Worm (Caenorhabditis elegans) whole organism, L2 larva: ENCODE results near the gene daf-5.
"Not testable (repeated sequence)": the region's sequence is repeated elsewhere in the genome, so short reads cannot be mapped to it uniquely, and the experiment has no call there.

Experiments
- C34F6.9 ChIP-seq: fragments of 150-350 bp; optimal IDR thresholded peaks from 2 replicates; lab custom pipeline; 2014; ENCODE audit warnings: missing biosample characterization, missing genetic modification characterization
- F13H6.1 ChIP-seq: sonication (generic microtip); optimal IDR thresholded peaks from 2 replicates; lab custom pipeline; 2016; ENCODE audit warnings: missing genetic modification characterization, missing compliant biosample characterization
- R02D3.7 ChIP-seq: fragments of 150-350 bp; optimal IDR thresholded peaks from 2 replicates; lab custom pipeline; 2014; ENCODE audit warnings: missing biosample characterization, missing genetic modification characterization
- Y55F3AM.14 ChIP-seq: fragments of 200-800 bp; sonication (Bioruptor generic); optimal IDR thresholded peaks from 2 replicates; lab custom pipeline; 2018; ENCODE audit warnings: mild to moderate bottlenecking, missing genetic modification characterization, missing compliant biosample characterization
- ZK546.5 ChIP-seq: sonication (generic microtip); optimal IDR thresholded peaks from 2 replicates; lab custom pipeline; 2017; ENCODE audit warnings: missing biosample characterization, missing genetic modification characterization
- ama-1 ChIP-seq: fragments of 150-350 bp; optimal IDR thresholded peaks from 2 replicates; lab custom pipeline; 2018; ENCODE audit warnings: inconsistent platforms
- blmp-1 ChIP-seq: sonication (generic microtip); optimal IDR thresholded peaks from 2 replicates; lab custom pipeline; 2017; ENCODE audit warnings: missing genetic modification characterization, mild to moderate bottlenecking, missing compliant biosample characterization, antibody characterized with exemption, moderate library complexity; ENCODE audit not compliant: insufficient read depth
- ceh-16 ChIP-seq: fragments of 150-350 bp; optimal IDR thresholded peaks from 2 replicates; lab custom pipeline; 2014; ENCODE audit warnings: missing biosample characterization, missing genetic modification characterization
- ceh-82 ChIP-seq: fragments of 150-350 bp; optimal IDR thresholded peaks from 2 replicates; lab custom pipeline; 2014; ENCODE audit warnings: missing biosample characterization, missing genetic modification characterization
- crh-2 ChIP-seq: sonication (generic microtip); optimal IDR thresholded peaks from 2 replicates; lab custom pipeline; 2017; ENCODE audit warnings: missing biosample characterization, missing genetic modification characterization
- dmd-4 ChIP-seq: sonication (generic microtip); optimal IDR thresholded peaks from 2 replicates; lab custom pipeline; 2017; ENCODE audit warnings: missing biosample characterization, missing genetic modification characterization
- egl-27 ChIP-seq: sonication (generic microtip); optimal IDR thresholded peaks from 3 replicates; lab custom pipeline; 2017; ENCODE audit warnings: missing biosample characterization, missing genetic modification reagents, missing genetic modification characterization
- elt-1 ChIP-seq: fragments of 150-350 bp; optimal IDR thresholded peaks from 2 replicates; lab custom pipeline; 2014; ENCODE audit warnings: missing biosample characterization, missing genetic modification characterization
- elt-3 ChIP-seq: sonication (generic microtip); optimal IDR thresholded peaks from 2 replicates; lab custom pipeline; 2017; ENCODE audit warnings: missing biosample characterization, missing genetic modification characterization
- fos-1 ChIP-seq: fragments of 150-350 bp; optimal IDR thresholded peaks from 2 replicates; lab custom pipeline; 2014; ENCODE audit warnings: missing biosample characterization, missing genetic modification characterization
- gmeb-1 ChIP-seq: fragments of 150-350 bp; optimal IDR thresholded peaks from 2 replicates; lab custom pipeline; 2014; ENCODE audit warnings: missing biosample characterization, missing genetic modification characterization
- lin-11 ChIP-seq: fragments of 150-350 bp; sonication (generic microtip); optimal IDR thresholded peaks from 2 replicates; lab custom pipeline; 2014; ENCODE audit warnings: missing biosample characterization, missing genetic modification characterization, inconsistent platforms, mixed read lengths
- lin-13 ChIP-seq: fragments of 150-350 bp; optimal IDR thresholded peaks from 2 replicates; lab custom pipeline; 2014; ENCODE audit warnings: missing biosample characterization, missing genetic modification reagents, missing genetic modification characterization
- lsy-2 ChIP-seq, 2 experiments: fragments of 150-350 bp in 1 of 2; sonication (generic microtip) in 1 of 2; optimal IDR thresholded peaks; 2 replicates each; lab custom pipeline; 2014 to 2017; ENCODE audit warnings: missing biosample characterization in 2 of 2, missing genetic modification characterization in 2 of 2
- mab-5 ChIP-seq: fragments of 150-350 bp; optimal IDR thresholded peaks from 2 replicates; lab custom pipeline; 2014; ENCODE audit warnings: missing biosample characterization, missing genetic modification characterization
- mbf-1 ChIP-seq: sonication (generic microtip); optimal IDR thresholded peaks from 2 replicates; lab custom pipeline; 2017; ENCODE audit warnings: missing biosample characterization, missing genetic modification characterization
- mdl-1 ChIP-seq, 2 experiments: fragments of 150-350 bp in 1 of 2; sonication (generic microtip) in 1 of 2; optimal IDR thresholded peaks; 2 replicates each; lab custom pipeline; 2017; ENCODE audit warnings: missing biosample characterization in 2 of 2, missing genetic modification characterization in 2 of 2
- nhr-10 ChIP-seq: sonication (generic microtip); optimal IDR thresholded peaks from 2 replicates; lab custom pipeline; 2017; ENCODE audit warnings: missing biosample characterization, missing genetic modification characterization
- nhr-11 ChIP-seq: fragments of 150-350 bp; optimal IDR thresholded peaks from 2 replicates; lab custom pipeline; 2014; ENCODE audit warnings: missing biosample characterization, missing genetic modification characterization
- nhr-12 ChIP-seq: fragments of 150-350 bp; optimal IDR thresholded peaks from 2 replicates; lab custom pipeline; 2014; ENCODE audit warnings: missing biosample characterization, missing genetic modification characterization
- nhr-129 ChIP-seq: fragments of 150-350 bp; optimal IDR thresholded peaks from 2 replicates; lab custom pipeline; 2014; ENCODE audit warnings: missing biosample characterization, missing genetic modification characterization
- nhr-21 ChIP-seq: fragments of 150-350 bp; optimal IDR thresholded peaks from 2 replicates; lab custom pipeline; 2014; ENCODE audit warnings: missing biosample characterization, missing genetic modification characterization
- nhr-23 ChIP-seq: fragments of 150-350 bp; optimal IDR thresholded peaks from 2 replicates; lab custom pipeline; 2014; ENCODE audit warnings: missing biosample characterization, missing genetic modification reagents, missing genetic modification characterization
- nhr-237 ChIP-seq: fragments of 150-350 bp; optimal IDR thresholded peaks from 2 replicates; lab custom pipeline; 2014; ENCODE audit warnings: missing biosample characterization, missing genetic modification characterization
- nhr-25 ChIP-seq: fragments of 150-350 bp; sonication (generic microtip); optimal IDR thresholded peaks from 3 replicates; lab custom pipeline; 2014; ENCODE audit warnings: missing biosample characterization, missing genetic modification characterization
- nhr-77 ChIP-seq: fragments of 150-350 bp; optimal IDR thresholded peaks from 2 replicates; lab custom pipeline; 2014; ENCODE audit warnings: missing biosample characterization, missing genetic modification characterization
- skn-1 ChIP-seq: sonication (generic microtip); optimal IDR thresholded peaks from 2 replicates; lab custom pipeline; 2017; ENCODE audit warnings: missing biosample characterization, missing genetic modification characterization
- sma-3 ChIP-seq: sonication (generic microtip); optimal IDR thresholded peaks from 2 replicates; lab custom pipeline; 2016; ENCODE audit warnings: missing genetic modification reagents, missing genetic modification characterization, missing compliant biosample characterization
- sma-9 ChIP-seq, 2 experiments: fragments of 150-350 bp in 1 of 2; sonication (generic microtip) in 1 of 2; optimal IDR thresholded peaks; 2 replicates each; lab custom pipeline; 2014 to 2016; ENCODE audit warnings: missing genetic modification characterization in 2 of 2, mild to moderate bottlenecking in 1 of 2, missing biosample characterization in 1 of 2, missing compliant biosample characterization in 1 of 2, missing genetic modification reagents in 1 of 2, moderate library complexity in 1 of 2
- snpc-4 ChIP-seq: fragments of 150-350 bp; optimal IDR thresholded peaks from 2 replicates; lab custom pipeline; 2014; ENCODE audit warnings: missing biosample characterization, missing genetic modification characterization
- unc-39 ChIP-seq: fragments of 150-350 bp; optimal IDR thresholded peaks from 2 replicates; lab custom pipeline; 2014; ENCODE audit warnings: missing biosample characterization, missing genetic modification characterization
- unc-55 ChIP-seq: fragments of 150-350 bp; sonication (generic microtip); optimal IDR thresholded peaks from 3 replicates; lab custom pipeline; 2014; ENCODE audit warnings: missing biosample characterization, missing genetic modification reagents, missing genetic modification characterization
- unc-62 ChIP-seq: fragments of 150-350 bp; optimal IDR thresholded peaks from 2 replicates; lab custom pipeline; 2014; ENCODE audit warnings: missing biosample characterization, missing genetic modification reagents, missing genetic modification characterization
- zag-1 ChIP-seq: fragments of 150-350 bp; optimal IDR thresholded peaks from 2 replicates; lab custom pipeline; 2014; ENCODE audit warnings: missing biosample characterization, missing genetic modification characterization
- ztf-1 ChIP-seq: fragments of 200-800 bp; sonication (Bioruptor generic); conservative IDR thresholded peaks from 2 replicates; pipeline ENCODE4 v1.3.6; 2022; ENCODE audit warnings: missing genetic modification characterization, missing compliant biosample characterization
- ztf-4 ChIP-seq: fragments of 150-350 bp; optimal IDR thresholded peaks from 2 replicates; lab custom pipeline; 2014; ENCODE audit warnings: missing biosample characterization, missing genetic modification characterization

The daf-5 gene

DNA sequence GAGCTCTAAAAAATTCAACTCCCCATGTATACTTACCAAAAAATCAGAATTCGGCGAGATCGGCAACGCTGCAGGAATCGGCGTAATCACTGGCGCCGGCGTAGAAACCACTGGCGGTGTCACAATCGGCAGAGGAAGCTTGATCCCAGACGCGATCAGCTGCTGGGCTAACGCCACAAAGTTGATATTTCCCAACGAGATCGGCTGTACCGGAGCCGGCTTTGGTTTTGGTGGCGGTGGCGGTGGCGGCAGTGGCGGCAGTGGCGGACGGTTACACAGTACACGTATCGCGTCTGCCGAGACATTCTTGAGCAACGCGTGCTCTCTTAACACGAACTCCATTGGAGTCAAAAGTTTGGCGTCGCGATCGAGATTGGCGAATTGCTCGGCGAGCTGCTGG lies 17.5 kb downstream of the daf-5 start:
- TF ChIP-seq C34F6.9 (tag; lab: Kevin White, UChicago) (no peak), ceh-16 (tag; lab: Kevin White, UChicago) (no peak), nhr-11 (tag; lab: Kevin White, UChicago) (no peak), fos-1 (tag; lab: Kevin White, UChicago) (no peak), ztf-1 (GFP tag; lab: Robert Waterston, UW) (no peak), ZK546.5 (no peak), nhr-23 (tag; lab: Kevin White, UChicago) (no peak), mbf-1 (tag; lab: Kevin White, UChicago) (no peak), mab-5 (tag; lab: Kevin White, UChicago) (no peak), unc-39 (no peak), nhr-129 (tag; lab: Kevin White, UChicago) (no peak), crh-2 (no peak), egl-27 (tag; lab: Kevin White, UChicago) (no peak), skn-1 (tag; lab: Kevin White, UChicago) (no peak), nhr-77 (tag; lab: Kevin White, UChicago) (no peak), zag-1 (tag; lab: Kevin White, UChicago) (no peak), dmd-4 (no peak), ztf-4 (tag; lab: Kevin White, UChicago) (no peak), lsy-2 (tag; optimal IDR thresholded peaks at IDR 0.05; lab: Kevin White, UChicago) (no peak), unc-55 (no peak)

DNA sequence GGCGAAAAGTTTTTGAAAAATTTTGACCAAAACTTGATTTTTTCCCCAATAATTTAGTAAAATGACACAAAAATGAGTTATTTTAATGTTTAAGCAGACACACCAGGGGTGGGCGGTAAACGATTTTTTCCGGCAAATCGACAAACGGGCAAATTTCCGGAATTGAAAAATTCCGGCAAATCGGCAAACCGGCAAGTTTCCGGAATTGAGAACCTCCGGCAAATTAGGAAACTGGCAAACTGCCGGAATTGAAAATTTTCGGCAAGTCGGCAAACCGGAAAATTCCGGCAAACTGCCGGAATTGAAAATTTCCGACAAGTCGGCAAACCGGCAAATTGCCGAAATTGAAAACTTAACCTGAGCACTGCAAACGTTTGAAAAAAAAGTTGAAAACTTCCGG lies 19.4 kb downstream of the daf-5 start:
- TF ChIP-seq sma-3 (GFP tag; lab: Kevin White, UChicago), result no peak
- TF ChIP-seq nhr-129 (tag; lab: Kevin White, UChicago), result peak; percentile 5
- peak; percentile 21 for TF ChIP-seq F13H6.1 (tag; lab: Kevin White, UChicago)

DNA sequence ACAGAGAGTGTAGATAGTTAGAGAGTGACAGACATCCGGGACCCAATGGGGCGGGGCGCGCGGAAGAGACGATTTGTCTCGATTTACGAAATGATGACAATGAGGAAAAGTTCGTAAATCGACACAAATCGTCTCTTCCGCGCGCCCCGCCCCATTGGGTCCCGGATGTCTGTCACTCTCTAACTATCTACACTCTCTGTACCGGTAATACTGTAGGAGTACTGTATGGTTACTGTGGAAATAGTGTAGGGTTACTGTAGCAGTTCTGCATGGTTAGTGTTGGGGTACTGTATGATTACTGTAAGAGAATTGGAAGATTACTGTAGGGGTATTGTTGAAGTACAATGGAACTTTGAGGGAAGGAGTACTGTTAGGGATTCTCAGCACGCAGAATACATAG lies 30.9 kb downstream of the daf-5 start, which contains the start of gene F01D5.10:
Gene F01D5.10 (minus strand): TSS at position 101 of the 400 bp plus-strand sequence.
- not testable (repeated sequence) for TF ChIP-seq unc-55; ztf-1 (GFP tag; lab: Robert Waterston, UW); blmp-1 (tag; lab: Kevin White, UChicago)

DNA sequence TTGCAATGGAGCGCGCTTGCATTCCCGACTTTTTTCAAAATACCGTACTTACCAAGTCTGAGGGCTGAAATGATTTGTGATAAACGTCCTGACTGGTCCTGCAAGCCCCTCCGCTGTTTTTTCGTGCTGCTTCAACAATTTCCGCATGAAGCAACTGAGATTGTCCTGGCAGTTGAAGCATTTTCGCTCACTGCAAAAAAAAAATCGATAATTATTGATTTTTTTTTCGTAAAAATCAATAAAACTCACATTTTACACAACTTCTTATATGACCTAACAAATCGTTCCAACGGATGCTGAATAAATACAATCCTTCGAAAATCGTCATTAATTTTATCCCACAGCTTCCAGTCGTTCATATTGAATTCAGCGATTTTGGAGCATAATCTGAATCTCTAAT lies 33.2 kb downstream of the daf-5 start:
- TF ChIP-seq blmp-1 (tag; lab: Kevin White, UChicago), result no peak
- TF ChIP-seq lsy-2 (tag; optimal IDR thresholded peaks at IDR 0.05; lab: Kevin White, UChicago), result no peak
- no peak for TF ChIP-seq nhr-21 (tag; lab: Kevin White, UChicago)
- TF ChIP-seq nhr-12 (tag; lab: Kevin White, UChicago), result no peak
- TF ChIP-seq ZK546.5, result no peak
- TF ChIP-seq nhr-23 (tag; lab: Kevin White, UChicago), result no peak
- no peak for TF ChIP-seq unc-55

DNA sequence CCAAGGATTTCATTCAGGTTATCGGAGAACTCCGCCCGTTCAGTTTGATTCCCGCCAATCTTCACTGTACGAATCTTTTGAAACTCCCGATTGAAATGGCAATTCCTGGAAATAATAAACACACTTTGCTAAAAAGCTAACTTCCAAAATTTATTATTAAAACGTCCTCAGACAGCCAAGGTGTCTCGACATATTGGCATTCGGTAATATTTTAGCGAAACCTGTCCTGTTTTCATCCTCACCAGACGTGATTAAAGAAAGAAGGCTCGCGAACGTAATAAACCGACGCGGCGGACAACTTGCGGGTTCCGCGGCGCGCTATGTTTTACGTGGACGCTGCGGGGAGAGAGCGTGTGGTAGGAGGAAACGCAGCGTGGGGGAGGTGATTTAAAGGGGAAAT lies 33.9 kb downstream of the daf-5 start:
- TF ChIP-seq nhr-12 (tag; lab: Kevin White, UChicago) (no peak), C34F6.9 (tag; lab: Kevin White, UChicago) (peak; percentile 44), snpc-4 (peak; percentile 99), blmp-1 (tag; lab: Kevin White, UChicago) (no peak), lin-13 (peak; percentile 82), nhr-23 (tag; lab: Kevin White, UChicago) (no peak), nhr-77 (tag; lab: Kevin White, UChicago) (peak; percentile 67), nhr-10 (peak; percentile 26), elt-3 (tag; lab: Kevin White, UChicago) (no peak), unc-39 (no peak), unc-55 (peak; percentile 53), nhr-25 (peak; percentile 45), ztf-1 (GFP tag; lab: Robert Waterston, UW) (0 out of 2 replicates have a peak, but pooled peaks have one; percentile 80), mdl-1 (tag; optimal IDR thresholded peaks at IDR 0.05; lab: Kevin White, UChicago) (peak; percentile 6 to 42), R02D3.7 (tag; lab: Kevin White, UChicago) (no peak), nhr-11 (tag; lab: Kevin White, UChicago) (no peak), ceh-16 (tag; lab: Kevin White, UChicago) (peak; percentile 80), nhr-237 (tag; lab: Kevin White, UChicago) (no peak), unc-62 (GFP tag; lab: Kevin White, UChicago) (no peak), ama-1 (peak; percentile 99), gmeb-1 (tag; lab: Kevin White, UChicago) (peak; percentile 85), lin-11 (tag; lab: Kevin White, UChicago) (peak; percentile 63), nhr-21 (tag; lab: Kevin White, UChicago) (peak; percentile 87), egl-27 (tag; lab: Kevin White, UChicago) (peak; percentile 40), crh-2 (peak; percentile 85), fos-1 (tag; lab: Kevin White, UChicago) (peak; percentile 33), elt-1 (tag; lab: Kevin White, UChicago) (no peak), ztf-4 (tag; lab: Kevin White, UChicago) (peak; percentile 28), sma-3 (GFP tag; lab: Kevin White, UChicago) (peak; percentile 96), sma-9 (GFP tag; optimal IDR thresholded peaks at IDR 0.05; lab: Kevin White, UChicago) (peak; percentile 78), sma-9 (tag; optimal IDR thresholded peaks at IDR 0.05; lab: Kevin White, UChicago) (no peak), F13H6.1 (tag; lab: Kevin White, UChicago) (peak; percentile 77), ceh-82 (tag; lab: Kevin White, UChicago) (no peak), Y55F3AM.14 (GFP tag; lab: Kevin White, UChicago) (peak; percentile 82), skn-1 (tag; lab: Kevin White, UChicago) (no peak)
